Worm (Caenorhabditis elegans) whole organism, L2 larva: ENCODE data around the gene Y116A8C.465.

Source experiments
- blmp-1 ChIP-seq: sonication (generic microtip); optimal IDR thresholded peaks from 2 replicates; lab custom pipeline; 2017; ENCODE audit warnings: missing genetic modification characterization, mild to moderate bottlenecking, missing compliant biosample characterization, antibody characterized with exemption, moderate library complexity; ENCODE audit not compliant: insufficient read depth
- dmd-4 ChIP-seq: sonication (generic microtip); optimal IDR thresholded peaks from 2 replicates; lab custom pipeline; 2017; ENCODE audit warnings: missing biosample characterization, missing genetic modification characterization
- nhr-12 ChIP-seq: fragments of 150-350 bp; optimal IDR thresholded peaks from 2 replicates; lab custom pipeline; 2014; ENCODE audit warnings: missing biosample characterization, missing genetic modification characterization
- nhr-25 ChIP-seq: fragments of 150-350 bp; sonication (generic microtip); optimal IDR thresholded peaks from 3 replicates; lab custom pipeline; 2014; ENCODE audit warnings: missing biosample characterization, missing genetic modification characterization
- nhr-77 ChIP-seq: fragments of 150-350 bp; optimal IDR thresholded peaks from 2 replicates; lab custom pipeline; 2014; ENCODE audit warnings: missing biosample characterization, missing genetic modification characterization
- skn-1 ChIP-seq: sonication (generic microtip); optimal IDR thresholded peaks from 2 replicates; lab custom pipeline; 2017; ENCODE audit warnings: missing biosample characterization, missing genetic modification characterization
- snpc-4 ChIP-seq: fragments of 150-350 bp; optimal IDR thresholded peaks from 2 replicates; lab custom pipeline; 2014; ENCODE audit warnings: missing biosample characterization, missing genetic modification characterization
- unc-55 ChIP-seq: fragments of 150-350 bp; sonication (generic microtip); optimal IDR thresholded peaks from 3 replicates; lab custom pipeline; 2014; ENCODE audit warnings: missing biosample characterization, missing genetic modification reagents, missing genetic modification characterization

DNA sequence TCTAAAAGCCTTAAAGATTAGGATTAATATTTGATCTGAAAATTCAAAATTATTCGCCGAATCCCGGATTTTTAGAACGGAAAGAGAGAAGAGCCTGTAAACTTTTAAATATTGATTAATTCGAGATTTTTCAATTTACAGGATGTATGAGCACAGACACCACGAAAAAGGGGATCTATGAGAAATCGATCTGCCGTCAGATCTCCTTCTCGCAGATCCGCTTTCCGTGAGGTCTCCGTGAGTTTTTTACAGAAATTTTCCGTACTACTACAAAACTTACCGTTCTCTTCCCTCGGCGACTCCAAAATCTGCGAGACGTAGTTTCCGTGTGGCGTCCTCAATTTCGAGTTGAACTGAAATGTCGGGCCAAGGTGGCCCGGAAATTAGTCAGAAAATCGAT lies 43.2 kb downstream of the Y116A8C.465 start:
- TF ChIP-seq nhr-77 (tag; lab: Kevin White, UChicago), result no peak
- TF ChIP-seq unc-55 (GFP tag; lab: Kevin White, UChicago), result no peak
- TF ChIP-seq snpc-4 (tag; lab: Kevin White, UChicago), result no peak
- TF ChIP-seq nhr-12 (tag; lab: Kevin White, UChicago), result no peak
- no peak for TF ChIP-seq skn-1 (tag; lab: Kevin White, UChicago)
- TF ChIP-seq nhr-25, result no peak
- TF ChIP-seq dmd-4, result no peak
- TF ChIP-seq blmp-1 (tag; lab: Kevin White, UChicago), result no peak
